Fruit fly (Drosophila melanogaster) whole organism, prepupa: ENCODE measurements around the gene CG9775.
"Not testable (repeated sequence)": the region's sequence is repeated elsewhere in the genome, so short reads cannot be mapped to it uniquely, and the experiment has no call there.

Source experiments
- Blimp-1 ChIP-seq: fragments of 200-800 bp; sonication (Bioruptor generic); optimal IDR thresholded peaks from 3 replicates; lab custom pipeline; 2017; ENCODE audit warnings: missing biosample characterization, missing genetic modification characterization, mild to moderate bottlenecking, moderate library complexity, missing genetic modification reagents
- CG10631 ChIP-seq: fragments of 200-800 bp; sonication (Bioruptor generic); optimal IDR thresholded peaks from 2 replicates; lab custom pipeline; 2016; ENCODE audit warnings: missing biosample characterization, missing genetic modification characterization
- CG1621 ChIP-seq: fragments of 200-800 bp; sonication (Bioruptor generic); optimal IDR thresholded peaks from 3 replicates; lab custom pipeline; 2018; ENCODE audit warnings: missing biosample characterization, mild to moderate bottlenecking, missing genetic modification characterization
- CG6276 ChIP-seq: fragments of 200-800 bp; sonication (Bioruptor generic); optimal IDR thresholded peaks from 2 replicates; lab custom pipeline; 2017; ENCODE audit warnings: missing biosample characterization, mild to moderate bottlenecking, missing genetic modification characterization
- CG8632 ChIP-seq: fragments of 200-800 bp; sonication (Bioruptor generic); optimal IDR thresholded peaks from 3 replicates; lab custom pipeline; 2016; ENCODE audit warnings: missing biosample characterization, missing genetic modification characterization
- Lpt ChIP-seq: fragments of 200-800 bp; sonication (Bioruptor generic); optimal IDR thresholded peaks from 3 replicates; lab custom pipeline; 2016; ENCODE audit warnings: missing biosample characterization, missing genetic modification characterization
- fd85E ChIP-seq: fragments of 200-800 bp; sonication (Bioruptor generic); optimal IDR thresholded peaks from 3 replicates; lab custom pipeline; 2016; ENCODE audit warnings: missing biosample characterization, missing genetic modification characterization
- pdm3 ChIP-seq: fragments of 200-800 bp; sonication (Bioruptor generic); optimal IDR thresholded peaks from 3 replicates; lab custom pipeline; 2016; ENCODE audit warnings: missing biosample characterization, missing genetic modification characterization
- salr ChIP-seq, 2 experiments: fragments of 200-800 bp; sonication (Bioruptor generic); optimal IDR thresholded peaks; 3 replicates each; lab custom pipeline; 2016 to 2018; ENCODE audit warnings: missing biosample characterization in 2 of 2, missing genetic modification characterization in 2 of 2, mild to moderate bottlenecking in 1 of 2

dm6 chr3R:4684811-4685210 is 43.2 kb upstream of the CG9775 start:
- not testable (repeated sequence) for TF ChIP-seq CG6276; CG8632 (GFP tag; lab: Kevin White, UChicago); Lpt (GFP tag; lab: Kevin White, UChicago); fd85E (GFP tag; lab: Kevin White, UChicago); CG10631 (GFP tag; lab: Kevin White, UChicago); salr (GFP tag; optimal IDR thresholded peaks at IDR 0.05; lab: Kevin White, UChicago); pdm3 (GFP tag; lab: Kevin White, UChicago); CG1621 (tag; lab: Kevin White, UChicago); Blimp-1 (GFP tag; lab: Kevin White, UChicago)
